Worm (Caenorhabditis elegans) whole organism, late embryonic: ENCODE measurements around the gene F59A1.18.

Experiments
- C38D4.7 ChIP-seq: fragments of 200-800 bp; sonication (Bioruptor generic); optimal IDR thresholded peaks from 2 replicates; lab custom pipeline; 2018; ENCODE audit warnings: mild to moderate bottlenecking, missing genetic modification characterization, moderate library complexity, missing compliant biosample characterization
- F13H6.1 ChIP-seq: sonication (generic microtip); optimal IDR thresholded peaks from 2 replicates; lab custom pipeline; 2016; ENCODE audit warnings: missing genetic modification characterization, missing compliant biosample characterization
- ceh-14 ChIP-seq: sonication (generic microtip); optimal IDR thresholded peaks from 2 replicates; lab custom pipeline; 2016; ENCODE audit warnings: missing genotype, missing genetic modification characterization, missing compliant biosample characterization
- ceh-24 ChIP-seq: sonication (generic microtip); optimal IDR thresholded peaks from 2 replicates; lab custom pipeline; 2016; ENCODE audit warnings: mild to moderate bottlenecking, missing genetic modification characterization, missing compliant biosample characterization
- ceh-9 ChIP-seq: sonication (generic microtip); optimal IDR thresholded peaks from 2 replicates; lab custom pipeline; 2016; ENCODE audit warnings: mild to moderate bottlenecking, missing genetic modification characterization, inconsistent platforms, missing compliant biosample characterization
- dve-1 ChIP-seq: sonication (generic microtip); optimal IDR thresholded peaks from 2 replicates; lab custom pipeline; 2017; ENCODE audit warnings: antibody characterized with exemption, mild to moderate bottlenecking, missing genetic modification characterization, missing compliant biosample characterization
- elt-4 ChIP-seq: sonication (generic microtip); optimal IDR thresholded peaks from 2 replicates; lab custom pipeline; 2016; ENCODE audit warnings: missing genetic modification characterization, missing compliant biosample characterization
- lin-11 ChIP-seq: fragments of 200-800 bp; sonication (Bioruptor generic); optimal IDR thresholded peaks from 2 replicates; lab custom pipeline; 2018; ENCODE audit warnings: mild to moderate bottlenecking, missing genetic modification characterization, missing compliant biosample characterization
- nfya-1 ChIP-seq: sonication (generic microtip); optimal IDR thresholded peaks from 2 replicates; lab custom pipeline; 2017; ENCODE audit warnings: missing genetic modification characterization, mild to moderate bottlenecking, missing compliant biosample characterization, antibody characterized with exemption, moderate library complexity
- nhr-11 ChIP-seq: fragments of 150-350 bp; optimal IDR thresholded peaks from 2 replicates; lab custom pipeline; 2014; ENCODE audit warnings: missing biosample characterization, missing genetic modification characterization
- pat-9 ChIP-seq: fragments of 200-800 bp; sonication (Bioruptor generic); optimal IDR thresholded peaks from 2 replicates; lab custom pipeline; 2018; ENCODE audit warnings: mild to moderate bottlenecking, missing genetic modification characterization, moderate library complexity, missing compliant biosample characterization
- pha-4 ChIP-seq: fragments of 150-350 bp; optimal IDR thresholded peaks from 2 replicates; lab custom pipeline; 2018; ENCODE audit warnings: missing biosample characterization, missing genetic modification reagents, missing genetic modification characterization
- sox-2 ChIP-seq: fragments of 200-800 bp; sonication (Bioruptor generic); IDR thresholded peaks from 2 replicates; pipeline ENCODE4 v1.3.6; 2022; ENCODE audit warnings: missing genetic modification reagents, missing genetic modification characterization, missing compliant biosample characterization
- sox-4 ChIP-seq: sonication (generic microtip); optimal IDR thresholded peaks from 2 replicates; lab custom pipeline; 2017; ENCODE audit warnings: mild to moderate bottlenecking, missing genetic modification characterization, inconsistent platforms, missing compliant biosample characterization

- no peak for TF ChIP-seq nfya-1 (tag; lab: Kevin White, UChicago)
- TF ChIP-seq nhr-11 (tag; lab: Kevin White, UChicago) = no peak
- TF ChIP-seq pat-9 (tag; lab: Kevin White, UChicago) = no peak
- no peak for TF ChIP-seq F13H6.1
- no peak for TF ChIP-seq elt-4
- no peak for TF ChIP-seq dve-1
- TF ChIP-seq lin-11 (tag; lab: Kevin White, UChicago) = no peak
- TF ChIP-seq pha-4 = no peak
- no peak for TF ChIP-seq ceh-9
- TF ChIP-seq ceh-24 (tag; lab: Kevin White, UChicago) = no peak
- TF ChIP-seq sox-4 (tag; lab: Kevin White, UChicago) = no peak
- TF ChIP-seq ceh-14 = no peak
- no peak for TF ChIP-seq C38D4.7 (GFP tag; lab: Kevin White, UChicago)
- TF ChIP-seq sox-2 = no peak
Observed at ce11 chrV:17667676-17668075, 19.1 kb downstream of the F59A1.18 start, which contains the start of gene F59A1.12.
